Fruit fly (Drosophila melanogaster) ovary, adult (tissue): ENCODE measurements around the gene bves.
A peak's percentile ranks its signal among the peaks of the same experiment; 100 is the strongest.

ENCODE experiments used
- CG17801 ChIP-seq: fragments of 200-800 bp; optimal IDR thresholded peaks from 2 replicates; lab custom pipeline; 2019; ENCODE audit warnings: missing biosample characterization, mild to moderate bottlenecking, missing genetic modification characterization, moderate library complexity; ENCODE audit not compliant: partially characterized antibody

The bves gene

DNA sequence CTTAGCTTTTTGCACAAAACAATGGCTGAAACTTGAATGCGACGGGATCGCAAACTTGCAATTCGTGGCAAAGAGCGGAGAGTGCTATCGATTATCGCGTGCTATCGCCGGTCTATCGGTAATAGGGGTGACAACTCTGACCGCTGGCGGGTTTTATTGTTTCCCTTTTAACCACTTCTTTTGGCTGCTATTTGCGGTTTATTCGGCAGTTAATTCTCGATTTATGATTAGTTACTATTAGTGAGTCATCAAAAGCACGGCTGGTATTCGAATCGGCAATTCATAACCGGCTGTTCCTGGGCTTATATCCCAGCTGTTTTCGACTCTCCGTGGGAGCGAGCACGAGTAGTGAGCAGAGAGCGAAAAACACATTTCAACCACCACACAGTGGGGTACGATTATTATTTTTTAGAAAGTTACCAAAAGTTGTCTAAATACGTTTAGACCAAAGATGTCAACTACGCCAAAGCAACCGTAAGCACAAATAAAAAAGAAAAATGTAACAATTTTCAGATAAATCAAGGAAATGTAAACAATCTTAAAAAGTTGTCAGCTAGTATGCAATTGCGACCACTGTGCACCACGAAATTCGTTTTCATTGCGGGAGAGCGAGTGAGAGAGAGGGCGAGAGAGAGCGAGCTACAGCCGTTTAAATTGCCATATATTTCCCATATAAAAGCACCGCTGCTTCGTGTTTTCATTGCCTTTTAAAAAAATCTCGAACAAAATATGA lies at the start of gene bves, which contains the start of gene Stt3A:
Gene bves (plus strand): TSS at position 115 of the 733 bp plus-strand sequence.
Gene Stt3A (minus strand): TSS at position 89 of the 733 bp plus-strand sequence.
- TF ChIP-seq CG17801 (GFP tag; lab: Kevin White, UChicago) = peak; percentile 97

DNA sequence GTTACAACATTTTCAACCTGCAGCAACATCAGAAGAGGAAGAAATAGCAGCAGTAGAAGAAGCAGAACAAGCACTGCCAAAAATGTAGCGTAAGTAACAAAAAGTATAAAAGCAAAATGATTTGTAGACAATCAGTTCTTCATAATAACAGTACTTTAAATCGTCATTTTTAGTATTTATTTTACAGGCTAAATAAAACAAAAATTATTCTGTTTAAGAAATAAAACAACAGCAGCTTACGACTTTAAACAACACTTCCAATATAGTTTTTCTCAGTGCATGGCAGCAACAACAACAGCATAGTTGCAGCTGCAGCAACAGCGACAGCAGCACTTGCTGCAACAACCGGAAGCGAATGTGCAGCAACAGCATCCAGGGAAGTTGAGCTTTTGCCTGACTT lies 43.2 kb upstream of the bves start:
- TF ChIP-seq CG17801 (GFP tag; lab: Kevin White, UChicago) = no peak

DNA sequence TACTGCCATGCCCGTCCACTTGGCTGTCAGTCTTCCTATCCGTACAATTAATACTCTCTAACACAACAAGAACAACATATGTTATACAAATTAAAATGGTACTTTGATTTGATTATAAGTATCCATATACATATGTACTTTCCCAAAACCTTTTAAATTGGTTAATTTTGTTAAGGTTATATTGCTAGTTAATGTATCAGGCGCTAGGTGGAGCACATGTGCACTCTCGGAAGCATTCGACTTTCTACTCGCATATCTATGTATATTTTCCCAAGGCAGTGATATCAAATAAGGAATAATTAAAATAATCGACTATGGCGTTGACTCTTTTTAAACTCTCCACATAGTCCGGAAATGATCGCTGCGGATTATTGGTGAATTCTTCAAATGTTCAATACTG lies 36.2 kb upstream of the bves start:
- no peak for TF ChIP-seq CG17801 (GFP tag; lab: Kevin White, UChicago)

DNA sequence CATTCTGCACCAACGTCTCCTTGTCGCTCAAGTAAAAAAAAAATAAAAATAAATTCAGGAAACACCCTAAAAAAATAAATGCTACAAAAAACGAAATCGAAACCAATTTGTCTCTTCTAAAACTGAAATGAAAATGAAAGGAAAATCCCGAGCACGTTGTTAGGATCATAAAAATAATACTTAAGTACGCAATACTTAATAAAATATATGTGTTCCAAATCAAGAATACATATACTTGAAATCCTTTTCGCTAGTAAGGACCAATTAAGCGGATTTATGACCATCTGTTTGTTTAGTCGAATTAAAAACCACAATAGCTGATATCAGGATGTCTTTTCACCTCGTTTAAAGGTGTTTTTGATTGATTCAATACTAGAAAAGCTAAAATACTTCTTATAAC lies 28.0 kb upstream of the bves start, which contains the start of gene r-cup:
Gene r-cup (minus strand): TSS at position 101 of the 400 bp plus-strand sequence.
- no peak for TF ChIP-seq CG17801 (GFP tag; lab: Kevin White, UChicago)

DNA sequence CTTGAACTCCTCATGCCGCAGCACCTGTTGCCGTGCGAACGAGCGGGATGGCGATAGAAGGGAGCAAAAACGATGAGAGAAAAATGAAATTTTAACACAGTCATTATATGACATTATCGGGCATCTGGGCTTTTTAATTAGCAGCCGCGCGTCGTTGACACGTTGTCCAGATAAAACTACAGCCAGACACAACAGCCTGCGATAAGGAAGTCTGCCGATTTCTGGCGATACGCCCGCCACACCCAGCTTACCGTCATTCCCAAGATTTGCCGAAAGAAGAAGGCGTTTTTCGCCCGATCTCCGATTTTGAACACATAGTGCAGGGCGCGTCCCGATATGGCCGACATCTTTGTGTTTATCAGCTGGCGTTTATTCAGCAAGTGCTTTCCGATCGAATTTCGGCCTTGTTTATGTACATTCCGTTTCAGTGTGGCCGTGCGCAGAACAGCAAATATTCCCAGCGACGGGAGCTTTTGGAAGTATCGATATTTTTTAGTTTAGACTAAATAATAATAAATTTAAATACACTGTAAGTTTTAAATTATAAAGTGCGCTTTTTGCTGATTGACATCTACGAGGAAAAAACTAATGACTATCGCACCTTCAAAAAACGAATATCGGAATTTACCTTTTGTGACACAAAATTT lies 25.7 kb upstream of the bves start, which contains the start of gene CG1532:
Gene CG1532 (minus strand): TSS at position 433 of the 647 bp plus-strand sequence.
- TF ChIP-seq CG17801 (GFP tag; lab: Kevin White, UChicago) = peak; percentile 33

DNA sequence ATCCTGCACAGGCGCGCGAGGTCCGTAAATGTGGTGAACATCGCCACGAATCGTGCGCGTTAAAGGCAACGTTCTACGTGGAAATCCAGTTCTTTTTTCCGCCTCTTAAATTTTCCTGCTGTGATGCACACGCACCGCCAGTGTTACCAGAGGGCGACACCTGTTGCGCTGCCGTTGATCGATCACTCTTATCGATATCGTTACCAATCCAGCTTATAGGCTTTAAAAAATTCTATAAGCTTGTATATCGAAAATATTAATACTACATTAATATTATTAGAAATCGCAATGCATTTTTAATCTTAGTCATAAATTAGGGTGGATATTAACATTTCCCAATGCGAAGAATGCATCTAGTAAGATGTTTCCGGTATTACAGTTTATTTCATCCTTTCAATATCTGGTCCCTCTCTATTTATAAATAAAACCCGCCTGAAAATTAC lies 21.9 kb upstream of the bves start, which contains the start of gene CG1529:
Gene CG1529 (minus strand): TSS at position 132 of the 443 bp plus-strand sequence.
- TF ChIP-seq CG17801 (GFP tag; lab: Kevin White, UChicago) = peak; percentile 39

DNA sequence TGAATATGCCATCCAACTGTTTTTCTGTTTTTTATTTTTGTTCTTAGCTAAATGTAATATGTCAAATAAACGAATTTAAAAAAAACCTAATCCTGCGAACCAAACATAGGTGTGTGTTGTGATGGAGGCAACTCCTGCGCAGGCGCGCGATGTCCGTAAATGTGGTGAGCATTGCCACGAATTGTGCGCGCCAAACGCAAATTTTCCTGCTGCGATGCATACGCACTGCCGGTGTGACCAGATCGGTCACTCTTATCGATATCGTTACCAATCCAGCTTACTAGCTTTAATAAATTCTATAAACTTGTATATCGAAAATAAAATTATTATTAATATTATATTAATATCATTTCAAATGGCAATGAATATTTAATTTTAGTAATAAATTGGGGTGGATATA lies 19.1 kb upstream of the bves start:
- no peak for TF ChIP-seq CG17801 (GFP tag; lab: Kevin White, UChicago)

DNA sequence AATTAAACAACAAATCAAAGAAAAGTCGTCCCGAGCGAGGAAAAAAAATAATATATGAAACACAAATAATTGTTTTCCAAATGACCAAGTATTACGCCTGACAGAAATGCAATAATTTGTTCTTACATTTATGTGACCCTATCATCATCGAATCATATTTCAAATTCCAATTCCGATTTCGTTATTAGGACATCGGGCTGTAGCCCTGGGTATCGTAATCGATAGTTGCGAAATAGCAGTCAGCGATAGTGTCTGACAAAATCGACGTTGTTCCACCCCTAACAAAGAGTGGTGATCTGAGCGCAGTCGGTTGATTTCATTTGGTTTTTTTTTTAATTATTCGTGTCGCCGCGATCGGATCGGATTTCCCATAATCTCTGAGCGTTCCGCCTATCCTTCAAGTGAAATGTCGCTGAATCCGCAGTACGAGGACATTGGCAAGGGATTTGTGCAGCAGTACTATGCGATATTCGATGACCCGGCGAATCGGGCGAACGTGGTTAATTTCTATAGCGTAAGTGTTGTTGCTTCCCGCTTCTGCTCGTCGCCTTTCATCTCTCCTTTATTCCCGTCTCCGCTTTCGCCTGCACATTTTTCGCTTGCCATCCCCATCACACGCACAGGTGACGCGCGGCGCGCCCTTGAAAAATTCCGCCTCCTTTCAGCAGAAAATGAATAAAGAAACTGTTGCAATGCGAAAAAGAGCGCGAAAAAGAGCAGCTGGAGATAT lies 18.4 kb upstream of the bves start, which contains the start of gene Ntf-2:
Gene Ntf-2 (plus strand): TSS at position 262 of the 730 bp plus-strand sequence.
- no peak for TF ChIP-seq CG17801 (GFP tag; lab: Kevin White, UChicago)

DNA sequence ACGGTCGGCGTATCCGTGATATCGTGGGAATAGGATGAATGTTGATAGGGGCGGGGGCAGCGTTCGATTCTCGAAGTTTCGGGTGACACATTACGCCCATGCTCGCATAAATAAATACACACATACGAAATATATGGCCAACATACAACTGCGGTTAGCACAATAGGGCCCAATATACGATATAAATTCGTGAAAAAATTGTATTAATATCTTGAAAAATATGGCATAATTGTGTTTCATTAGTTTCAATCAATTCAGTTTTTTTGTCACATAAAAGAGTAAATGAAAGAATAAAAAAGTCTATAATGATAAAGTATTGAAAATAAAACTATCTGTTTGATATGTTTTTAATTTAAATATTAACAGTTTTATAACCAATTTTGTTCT lies 17.8 kb upstream of the bves start:
- TF ChIP-seq CG17801 (GFP tag; lab: Kevin White, UChicago) = peak; percentile 34

DNA sequence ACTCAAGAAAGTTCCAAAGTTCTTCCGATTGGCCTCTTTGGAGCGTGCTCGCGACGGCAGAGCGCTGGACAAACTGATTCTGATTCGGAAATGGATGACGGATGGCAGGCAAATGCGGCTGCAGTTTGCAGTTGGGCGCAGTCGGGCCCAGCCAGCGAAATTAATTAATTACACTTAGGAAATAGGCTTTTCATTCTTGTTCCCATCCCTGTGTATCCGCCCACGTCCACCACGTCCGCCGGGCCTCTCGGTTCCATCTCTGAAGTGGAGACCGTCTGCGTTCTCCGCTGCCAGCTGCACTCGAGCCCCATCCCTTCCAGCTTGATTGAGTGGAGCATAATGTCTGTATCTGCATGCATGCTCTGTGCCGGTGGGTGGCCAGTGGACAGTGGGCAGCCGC lies 13.3 kb upstream of the bves start, which contains the start of gene CG15449:
Gene CG15449 (minus strand): TSS at position 101 of the 400 bp plus-strand sequence.
- no peak for TF ChIP-seq CG17801 (GFP tag; lab: Kevin White, UChicago)

DNA sequence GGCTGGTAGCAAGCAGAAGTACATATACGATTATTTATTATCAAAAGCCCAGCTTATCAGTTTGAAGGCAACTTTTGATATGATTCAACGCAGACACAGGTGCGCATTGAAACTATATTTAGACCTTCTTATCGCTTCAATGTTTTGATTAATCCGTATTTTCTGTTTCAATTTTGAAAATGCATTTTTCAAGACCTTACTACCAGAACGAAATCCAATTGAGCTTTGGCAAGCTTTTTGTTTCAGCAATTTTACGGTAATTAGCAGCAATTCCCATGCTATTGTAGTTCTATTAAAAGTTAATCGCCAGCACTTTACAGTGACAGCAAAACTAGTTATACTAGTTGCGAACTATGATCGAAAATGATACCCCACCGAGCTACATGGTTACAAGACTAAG lies 11.9 kb upstream of the bves start, which contains the start of gene Mgstl:
Gene Mgstl (plus strand): TSS at position 301 of the 400 bp plus-strand sequence.
- TF ChIP-seq CG17801 (GFP tag; lab: Kevin White, UChicago) = no peak

DNA sequence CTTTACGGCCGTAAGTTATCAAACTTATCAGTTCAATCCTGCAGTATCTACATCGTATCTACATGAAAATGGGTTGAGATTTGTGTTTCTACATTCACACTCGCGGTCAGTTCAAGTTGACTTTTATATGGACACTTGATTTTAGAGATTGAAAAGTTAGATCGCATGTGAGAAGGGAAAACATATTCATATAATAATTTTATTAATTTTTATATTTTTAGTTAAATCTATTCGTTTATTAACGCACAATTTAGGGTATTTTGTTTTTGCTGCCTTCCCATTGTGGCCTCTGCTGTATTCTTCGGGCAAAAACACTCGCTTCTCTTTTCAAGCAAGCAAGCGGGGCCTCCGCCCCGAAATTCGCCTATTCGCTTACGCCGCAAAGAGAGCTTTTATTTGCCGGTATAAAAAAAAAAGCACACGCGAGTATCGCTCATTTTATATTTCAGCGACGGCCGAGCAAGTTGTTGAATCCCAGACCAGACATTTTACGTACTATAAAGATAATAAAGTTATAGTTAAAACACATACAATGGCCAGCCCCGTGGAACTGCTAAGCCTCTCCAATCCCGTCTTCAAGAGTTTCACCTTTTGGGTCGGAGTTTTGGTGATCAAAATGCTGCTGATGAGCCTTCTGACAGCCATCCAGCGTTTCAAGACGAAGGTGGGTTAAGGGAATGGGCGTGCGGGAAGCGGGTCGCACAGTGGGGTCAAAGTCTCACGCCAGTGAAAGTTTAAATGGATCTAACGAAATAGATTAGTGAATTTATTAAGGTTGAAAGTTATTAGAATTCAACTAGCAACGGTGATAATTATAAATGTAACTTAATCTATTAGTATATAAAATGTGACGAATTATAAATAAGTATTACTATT lies 10.9 kb upstream of the bves start:
- peak; percentile 87 for TF ChIP-seq CG17801 (GFP tag; lab: Kevin White, UChicago)

DNA sequence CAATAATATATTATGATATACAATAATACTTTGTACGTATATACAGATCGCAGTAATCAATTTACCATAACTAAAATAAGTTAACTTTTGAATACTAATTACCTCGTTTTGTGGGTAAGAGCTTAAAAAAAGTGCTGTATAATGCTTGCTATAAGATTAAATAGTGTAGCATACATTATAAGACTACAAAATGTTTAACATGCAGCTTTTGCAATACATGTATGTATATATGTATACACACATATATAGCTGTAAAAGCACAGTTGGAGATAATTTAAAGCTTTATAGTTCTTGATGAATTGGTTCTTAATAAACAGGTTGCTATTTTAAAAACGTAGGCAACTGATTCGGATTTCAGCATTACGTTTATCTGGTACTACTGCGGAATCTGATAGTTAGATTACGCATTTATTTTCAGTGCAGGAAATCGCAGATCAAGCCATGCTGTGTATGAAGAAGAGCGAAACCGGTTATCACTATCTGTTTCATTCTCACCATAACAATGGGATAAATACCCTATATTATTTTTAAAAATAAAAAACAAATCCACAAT lies 9.4 kb upstream of the bves start:
- no peak for TF ChIP-seq CG17801 (GFP tag; lab: Kevin White, UChicago)
